Fruit fly (Drosophila melanogaster) whole organism, wandering third instar larva: Measurements from ENCODE around the gene Rnb.

Source experiments
- Abd-B ChIP-seq: fragments of >200 bp; optimal IDR thresholded peaks from 2 replicates; lab custom pipeline; 2017; ENCODE audit warnings: missing biosample characterization, missing genetic modification characterization
- CG32264 ChIP-seq: fragments of 200-800 bp; sonication (Bioruptor generic); optimal IDR thresholded peaks from 2 replicates; lab custom pipeline; 2016; ENCODE audit warnings: missing biosample characterization, missing genetic modification characterization
- CG9705 ChIP-seq: fragments of 200-800 bp; sonication (Bioruptor generic); optimal IDR thresholded peaks from 2 replicates; lab custom pipeline; 2018; ENCODE audit warnings: missing biosample characterization, mild to moderate bottlenecking, missing genetic modification characterization
- CrebA ChIP-seq: fragments of 200-800 bp; sonication (Bioruptor generic); optimal IDR thresholded peaks from 2 replicates; lab custom pipeline; 2016; ENCODE audit warnings: missing biosample characterization, mild to moderate bottlenecking, missing genetic modification characterization, borderline replicate concordance
- Dif ChIP-seq: fragments of 200-275, 200-300 bp; sonication (Bioruptor generic); optimal IDR thresholded peaks from 2 replicates; lab custom pipeline; 2018; ENCODE audit warnings: missing biosample characterization, missing genetic modification characterization; ENCODE audit not compliant: partially characterized antibody
- HLH106 ChIP-seq: fragments of 200-800 bp; optimal IDR thresholded peaks from 3 replicates; lab custom pipeline; 2019; ENCODE audit warnings: missing biosample characterization, mild to moderate bottlenecking, missing genetic modification characterization, moderate library complexity
- Hnf4 ChIP-seq: fragments of 200-800 bp; sonication (Bioruptor generic); optimal IDR thresholded peaks from 2 replicates; lab custom pipeline; 2016; ENCODE audit warnings: missing biosample characterization, mild to moderate bottlenecking, missing genetic modification characterization
- Hr78 ChIP-seq: fragments of >200 bp; optimal IDR thresholded peaks from 2 replicates; lab custom pipeline; 2017; ENCODE audit warnings: missing biosample characterization, missing genetic modification characterization
- Hr83 ChIP-seq: fragments of 200-300 bp; sonication (Bioruptor generic); optimal IDR thresholded peaks from 2 replicates; lab custom pipeline; 2016; ENCODE audit warnings: missing biosample characterization, mild to moderate bottlenecking, missing genetic modification characterization, moderate library complexity; ENCODE audit not compliant: poor library complexity, severe bottlenecking
- Jra ChIP-seq: sonication (Bioruptor generic); optimal IDR thresholded peaks from 2 replicates; lab custom pipeline; 2016; ENCODE audit warnings: missing biosample characterization, missing genetic modification characterization
- OdsH ChIP-seq: fragments of 200-800 bp; sonication (Bioruptor generic); optimal IDR thresholded peaks from 2 replicates; lab custom pipeline; 2016; ENCODE audit warnings: missing biosample characterization, mild to moderate bottlenecking, missing genetic modification characterization
- Rel ChIP-seq, 2 experiments: fragments of 200-800 bp; sonication (Bioruptor generic) in 1 of 2; optimal IDR thresholded peaks; 2 replicates in 1 of 2; 3 replicates in 1 of 2; lab custom pipeline; 2016 to 2019; ENCODE audit warnings: mild to moderate bottlenecking in 2 of 2, missing biosample characterization in 2 of 2, missing genetic modification characterization in 2 of 2, moderate library complexity in 1 of 2
- Sp1 ChIP-seq: fragments of 200-800 bp; sonication (Bioruptor generic); optimal IDR thresholded peaks from 3 replicates; lab custom pipeline; 2019; ENCODE audit warnings: missing biosample characterization, mild to moderate bottlenecking, missing genetic modification characterization, moderate library complexity
- Vsx2 ChIP-seq: fragments of 200-300, 225-300 bp; sonication (Bioruptor generic); optimal IDR thresholded peaks from 2 replicates; lab custom pipeline; 2018; ENCODE audit warnings: missing biosample characterization, missing genetic modification characterization; ENCODE audit not compliant: partially characterized antibody
- br ChIP-seq: fragments of 200-800 bp; sonication (Bioruptor generic); optimal IDR thresholded peaks from 2 replicates; lab custom pipeline; 2016; ENCODE audit warnings: missing biosample characterization, missing genetic modification characterization
- brk ChIP-seq: fragments of 200-800 bp; sonication (Bioruptor generic); optimal IDR thresholded peaks from 2 replicates; lab custom pipeline; 2016; ENCODE audit warnings: missing biosample characterization, mild to moderate bottlenecking, missing genetic modification characterization
- dl ChIP-seq, 2 experiments: fragments of 175-275, 200-275 bp in 1 of 2; fragments of 200-275 bp in 1 of 2; sonication (Bioruptor generic); optimal IDR thresholded peaks; lab custom pipeline; 2018; ENCODE audit warnings: mild to moderate bottlenecking in 2 of 2, missing biosample characterization in 2 of 2, missing genetic modification characterization in 2 of 2, moderate library complexity in 2 of 2; ENCODE audit not compliant: partially characterized antibody in 2 of 2, insufficient read depth in 1 of 2
- dsf ChIP-seq: sonication (Bioruptor generic); optimal IDR thresholded peaks from 2 replicates; lab custom pipeline; 2016; ENCODE audit warnings: missing biosample characterization, missing genetic modification characterization, borderline replicate concordance
- ey ChIP-seq: fragments of 200-800 bp; sonication (Bioruptor generic); optimal IDR thresholded peaks from 2 replicates; lab custom pipeline; 2016; ENCODE audit warnings: missing biosample characterization, missing genetic modification characterization
- foxo ChIP-seq, 2 experiments: fragments of 200-800 bp; sonication (Bioruptor generic); optimal IDR thresholded peaks; 2 replicates in 1 of 2; 3 replicates in 1 of 2; lab custom pipeline; 2016 to 2017; ENCODE audit warnings: missing biosample characterization in 2 of 2, missing genetic modification characterization in 2 of 2
- fru ChIP-seq: fragments of 200-800 bp; sonication (Bioruptor generic); optimal IDR thresholded peaks from 3 replicates; lab custom pipeline; 2016; ENCODE audit warnings: missing biosample characterization, mild to moderate bottlenecking, missing genetic modification characterization
- h ChIP-seq: fragments of 200-800 bp; sonication (Bioruptor generic); optimal IDR thresholded peaks from 3 replicates; lab custom pipeline; 2016; ENCODE audit warnings: missing biosample characterization, mild to moderate bottlenecking, missing genetic modification characterization
- lola ChIP-seq: fragments of >200 bp; optimal IDR thresholded peaks from 2 replicates; lab custom pipeline; 2017; ENCODE audit warnings: missing biosample characterization, missing genetic modification characterization
- pan ChIP-seq: fragments of >200 bp; optimal IDR thresholded peaks from 2 replicates; lab custom pipeline; 2017
- psq ChIP-seq: fragments of 200-800 bp; sonication (Bioruptor generic); optimal IDR thresholded peaks from 3 replicates; lab custom pipeline; 2017; ENCODE audit warnings: missing biosample characterization, mild to moderate bottlenecking, missing genetic modification characterization, moderate library complexity
- rgr ChIP-seq: fragments of 200-800 bp; sonication (Bioruptor generic); optimal IDR thresholded peaks from 3 replicates; lab custom pipeline; 2016; ENCODE audit warnings: missing biosample characterization, mild to moderate bottlenecking, missing genetic modification characterization
- sage ChIP-seq: fragments of 200-800 bp; sonication (Bioruptor generic); optimal IDR thresholded peaks from 2 replicates; lab custom pipeline; 2016; ENCODE audit warnings: missing biosample characterization, mild to moderate bottlenecking, missing genetic modification characterization
- tai ChIP-seq: sonication (Bioruptor generic); optimal IDR thresholded peaks from 2 replicates; lab custom pipeline; 2016; ENCODE audit warnings: missing biosample characterization, missing genetic modification characterization
- woc ChIP-seq: sonication (Bioruptor generic); optimal IDR thresholded peaks from 2 replicates; lab custom pipeline; 2016; ENCODE audit warnings: missing biosample characterization, mild to moderate bottlenecking, missing genetic modification characterization

The Rnb gene

DNA sequence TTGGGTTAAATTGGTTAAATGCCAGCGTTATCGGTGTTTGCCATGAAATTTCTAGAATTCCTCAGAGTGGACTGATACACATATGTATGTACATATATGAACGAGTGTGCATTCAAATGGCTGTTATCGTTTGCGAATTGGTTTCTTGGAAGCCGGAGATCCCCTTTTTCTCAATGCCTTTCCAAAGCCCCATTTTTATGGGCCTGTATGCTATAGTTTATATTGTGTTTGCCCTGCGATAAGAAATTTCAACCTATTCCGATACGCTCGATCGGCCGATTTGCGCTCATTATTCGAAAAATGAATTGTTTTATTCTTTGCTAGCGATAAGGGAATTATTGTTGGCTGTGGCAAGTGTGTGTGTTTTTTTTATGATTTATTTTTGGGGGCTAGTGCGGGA lies 15.9 kb downstream of the Rnb start:
- no peak for TF ChIP-seq Vsx2 (GFP tag; lab: Kevin White, UChicago)
- TF ChIP-seq Rel (GFP tag; optimal IDR thresholded peaks at IDR 0.05; lab: Kevin White, UChicago): no peak
- TF ChIP-seq Rel (tag; optimal IDR thresholded peaks at IDR 0.05; lab: Kevin White, UChicago): peak; percentile 97

DNA sequence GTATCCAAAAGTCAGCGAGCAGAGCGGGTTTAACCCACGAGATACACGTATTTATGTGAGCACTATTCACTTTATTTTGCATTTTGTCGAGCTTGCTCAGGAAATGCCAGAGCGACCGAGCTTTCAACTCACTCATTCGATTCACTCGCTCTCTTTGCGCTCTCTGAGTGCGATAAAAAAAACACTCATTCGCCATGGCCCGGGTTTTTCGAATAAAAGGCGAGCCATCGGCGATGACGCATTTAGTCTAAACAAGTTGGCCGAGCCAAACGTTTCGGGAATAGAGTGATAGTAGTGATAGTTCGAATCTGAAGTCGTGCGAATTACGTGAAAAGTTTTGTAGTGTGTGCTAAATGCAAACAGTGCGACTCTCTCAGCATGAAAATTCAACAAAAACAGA lies 16.8 kb downstream of the Rnb start:
- TF ChIP-seq foxo (GFP tag; optimal IDR thresholded peaks at IDR 0.05; lab: Kevin White, UChicago) (peak in 1 of 2 experiments; percentile 19), dsf (GFP tag; lab: Kevin White, UChicago) (no peak), Hnf4 (GFP tag; lab: Kevin White, UChicago) (peak; percentile 46), Hr83 (GFP tag; lab: Kevin White, UChicago) (no peak), br (GFP tag; lab: Kevin White, UChicago) (peak; percentile 49), Rel (GFP tag; optimal IDR thresholded peaks at IDR 0.05; lab: Kevin White, UChicago) (peak; percentile 16), Rel (tag; optimal IDR thresholded peaks at IDR 0.05; lab: Kevin White, UChicago) (no peak), CG32264 (GFP tag; lab: Kevin White, UChicago) (no peak), dl (GFP tag; optimal IDR thresholded peaks at IDR 0.05; lab: Kevin White, UChicago; ENCODE audit: insufficient read depth in 1 of 2, partially characterized antibody in 2 of 2) (peak in 1 of 2 experiments; percentile 7), Sp1 (GFP tag; lab: Kevin White, UChicago) (peak; percentile 49), tai (GFP tag; lab: Kevin White, UChicago) (peak; percentile 8), ey (GFP tag; lab: Kevin White, UChicago) (no peak), sage (GFP tag; lab: Kevin White, UChicago) (peak; percentile 6), CrebA (GFP tag; lab: Kevin White, UChicago) (peak; percentile 67), Dif (GFP tag; lab: Kevin White, UChicago) (peak; percentile 67), OdsH (GFP tag; lab: Kevin White, UChicago) (peak; percentile 11), HLH106 (tag; lab: Kevin White, UChicago) (peak; percentile 24), brk (peak; percentile 44), psq (GFP tag; lab: Kevin White, UChicago) (peak; percentile 51), lola (GFP tag; lab: Kevin White, UChicago) (no peak), fru (GFP tag; lab: Kevin White, UChicago) (peak; percentile 50), woc (no peak), h (GFP tag; lab: Kevin White, UChicago) (peak; percentile 55), rgr (GFP tag; lab: Kevin White, UChicago) (peak; percentile 39), Jra (GFP tag; lab: Kevin White, UChicago) (peak; percentile 96)
- TF ChIP-seq, all 38 proteins: peak for 18

DNA sequence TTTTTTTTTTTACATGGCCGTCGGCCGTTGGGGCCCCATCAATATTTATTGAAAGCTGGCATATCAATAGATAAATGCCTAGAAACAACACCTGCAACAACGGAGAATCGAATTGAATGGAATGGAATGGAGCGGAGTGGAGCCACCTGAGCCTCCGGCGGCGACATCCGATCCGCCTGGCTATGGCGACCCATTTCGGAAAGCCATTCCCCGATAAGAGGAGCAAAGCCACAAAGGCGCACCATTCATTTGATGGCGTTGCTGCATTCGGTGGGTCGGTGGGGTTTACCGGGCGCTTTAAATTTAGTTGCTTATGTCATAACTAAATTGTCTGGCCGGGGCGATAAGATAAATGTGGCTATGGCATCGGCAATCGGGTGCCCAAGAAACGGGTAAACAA lies 17.3 kb downstream of the Rnb start:
- no peak for TF ChIP-seq Rel (GFP tag; optimal IDR thresholded peaks at IDR 0.05; lab: Kevin White, UChicago)
- peak; percentile 95 for TF ChIP-seq Rel (tag; optimal IDR thresholded peaks at IDR 0.05; lab: Kevin White, UChicago)
- TF ChIP-seq Jra (GFP tag; lab: Kevin White, UChicago): no peak
- TF ChIP-seq tai (GFP tag; lab: Kevin White, UChicago): no peak
- TF ChIP-seq, all 38 proteins: peak for 1

DNA sequence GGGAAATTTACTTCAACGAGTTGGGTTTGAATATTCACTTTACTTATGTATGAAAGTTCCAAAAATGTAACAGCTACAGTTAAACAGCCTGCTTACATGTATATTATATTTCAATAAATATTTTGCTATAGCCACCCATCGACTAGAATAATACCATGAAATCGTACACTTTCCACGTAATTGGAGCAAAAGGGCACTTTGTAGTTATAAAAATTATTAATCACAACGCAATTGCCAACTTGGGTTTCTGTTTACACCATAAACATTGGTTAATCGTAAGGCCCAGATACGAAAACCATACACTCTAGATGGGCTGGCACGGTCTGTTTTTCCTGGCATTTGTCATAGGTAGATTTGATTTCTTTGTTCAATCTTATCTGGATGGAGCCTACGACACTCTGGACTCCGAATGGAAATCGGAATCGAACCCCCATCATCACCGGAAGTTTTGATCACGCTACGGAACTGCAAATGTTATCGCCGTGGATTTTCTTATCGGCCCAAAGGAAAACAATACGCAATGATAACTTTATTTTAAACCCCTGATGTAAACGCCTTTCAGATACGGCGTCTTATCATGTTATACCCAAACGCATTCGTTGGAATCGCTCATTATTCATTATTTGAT lies 18.6 kb downstream of the Rnb start, which contains the start of gene fig:
TSS of gene fig (minus strand) at position 51 of the 628 bp plus-strand sequence.
- TF ChIP-seq Abd-B (GFP tag; lab: Kevin White, UChicago): no peak
- no peak for TF ChIP-seq Vsx2 (GFP tag; lab: Kevin White, UChicago)
- TF ChIP-seq woc: no peak
- no peak for TF ChIP-seq Rel (GFP tag; optimal IDR thresholded peaks at IDR 0.05; lab: Kevin White, UChicago)
- TF ChIP-seq Rel (tag; optimal IDR thresholded peaks at IDR 0.05; lab: Kevin White, UChicago): peak; percentile 63
- TF ChIP-seq br (GFP tag; lab: Kevin White, UChicago): no peak
- no peak for TF ChIP-seq brk
- TF ChIP-seq Hr78 (GFP tag; lab: Kevin White, UChicago): no peak
- TF ChIP-seq HLH106 (tag; lab: Kevin White, UChicago): no peak
- TF ChIP-seq Dif (GFP tag; lab: Kevin White, UChicago): no peak
- no peak for TF ChIP-seq CG9705 (GFP tag; lab: Kevin White, UChicago)
- TF ChIP-seq CrebA (GFP tag; lab: Kevin White, UChicago): no peak
- TF ChIP-seq Hr83 (GFP tag; lab: Kevin White, UChicago): peak; percentile 36
- TF ChIP-seq h (GFP tag; lab: Kevin White, UChicago): peak; percentile 33
- TF ChIP-seq OdsH (GFP tag; lab: Kevin White, UChicago): no peak
- no peak for TF ChIP-seq Sp1 (GFP tag; lab: Kevin White, UChicago)
- no peak for TF ChIP-seq pan
- TF ChIP-seq dsf (GFP tag; lab: Kevin White, UChicago): no peak
